Worm (Caenorhabditis elegans) whole organism, mixed stage, embryonic: Measurements from ENCODE around the gene poml-4.

Source experiments
- M03D4.4 ChIP-seq: sonication (generic microtip); optimal IDR thresholded peaks from 2 replicates; lab custom pipeline; 2017; ENCODE audit warnings: mild to moderate bottlenecking, missing genetic modification characterization, missing compliant biosample characterization
- bed-3 ChIP-seq: fragments of 200-800 bp; sonication (Bioruptor generic); optimal IDR thresholded peaks from 3 replicates; lab custom pipeline; 2018; ENCODE audit warnings: mild to moderate bottlenecking, missing genetic modification characterization, moderate library complexity, missing compliant biosample characterization
- ceh-39 ChIP-seq: fragments of 150-350 bp; optimal IDR thresholded peaks from 2 replicates; lab custom pipeline; 2014; ENCODE audit warnings: missing biosample characterization, missing genetic modification characterization
- ceh-83 ChIP-seq: fragments of 200-800 bp; sonication (Bioruptor generic); optimal IDR thresholded peaks from 2 replicates; lab custom pipeline; 2018; ENCODE audit warnings: mild to moderate bottlenecking, missing genetic modification characterization, missing compliant biosample characterization
- ces-1 ChIP-seq: fragments of 150-350 bp; optimal IDR thresholded peaks from 2 replicates; lab custom pipeline; 2014; ENCODE audit warnings: missing biosample characterization, missing genetic modification reagents, missing genetic modification characterization
- cnd-1 ChIP-seq: fragments of 200-800 bp; sonication (Bioruptor generic); optimal IDR thresholded peaks from 2 replicates; lab custom pipeline; 2018; ENCODE audit warnings: mild to moderate bottlenecking, missing genetic modification characterization, missing compliant biosample characterization
- drap-1 ChIP-seq: fragments of 200-800 bp; sonication (Bioruptor generic); optimal IDR thresholded peaks from 3 replicates; lab custom pipeline; 2018; ENCODE audit warnings: mild to moderate bottlenecking, missing genetic modification characterization, missing compliant biosample characterization
- elt-1 ChIP-seq: sonication (generic microtip); optimal IDR thresholded peaks from 2 replicates; lab custom pipeline; 2017; ENCODE audit warnings: missing genetic modification characterization, mild to moderate bottlenecking, missing compliant biosample characterization, antibody characterized with exemption, moderate library complexity, borderline replicate concordance; ENCODE audit not compliant: insufficient read depth
- elt-3 ChIP-seq: fragments of 150-350 bp; optimal IDR thresholded peaks from 2 replicates; lab custom pipeline; 2014; ENCODE audit warnings: missing biosample characterization, missing genetic modification characterization
- flh-1 ChIP-seq: fragments of 200-800 bp; sonication (Bioruptor generic); optimal IDR thresholded peaks from 2 replicates; lab custom pipeline; 2018; ENCODE audit warnings: mild to moderate bottlenecking, missing genetic modification characterization, moderate library complexity, missing compliant biosample characterization
- hlh-1 ChIP-seq: fragments of 150-350 bp; optimal IDR thresholded peaks from 2 replicates; lab custom pipeline; 2014; ENCODE audit warnings: missing biosample characterization, missing genetic modification reagents, missing genetic modification characterization
- lin-13 ChIP-seq: fragments of 150-350 bp; optimal IDR thresholded peaks from 2 replicates; lab custom pipeline; 2014; ENCODE audit warnings: missing biosample characterization, missing genetic modification characterization
- lin-32 ChIP-seq: fragments of 200-800 bp; sonication (Bioruptor generic); optimal IDR thresholded peaks from 2 replicates; lab custom pipeline; 2018; ENCODE audit warnings: mild to moderate bottlenecking, missing genetic modification characterization, missing compliant biosample characterization
- lsy-2 ChIP-seq: fragments of 150-350 bp; optimal IDR thresholded peaks from 2 replicates; lab custom pipeline; 2014; ENCODE audit warnings: missing biosample characterization, missing genetic modification characterization
- mab-5 ChIP-seq: fragments of 150-350 bp; optimal IDR thresholded peaks from 2 replicates; lab custom pipeline; 2014; ENCODE audit warnings: missing biosample characterization, missing genetic modification characterization
- mep-1 ChIP-seq: fragments of 150-350 bp; optimal IDR thresholded peaks from 2 replicates; lab custom pipeline; 2017; ENCODE audit warnings: missing biosample characterization, missing genetic modification reagents, missing genetic modification characterization, inconsistent platforms
- mls-2 ChIP-seq: sonication (generic microtip); optimal IDR thresholded peaks from 2 replicates; lab custom pipeline; 2016; ENCODE audit warnings: mild to moderate bottlenecking, missing genetic modification characterization, moderate library complexity, missing compliant biosample characterization
- nhr-12 ChIP-seq: fragments of 150-350 bp; optimal IDR thresholded peaks from 2 replicates; lab custom pipeline; 2014; ENCODE audit warnings: missing biosample characterization, missing genetic modification characterization
- nhr-2 ChIP-seq: fragments of 150-350 bp; optimal IDR thresholded peaks from 2 replicates; lab custom pipeline; 2014; ENCODE audit warnings: missing biosample characterization, missing genetic modification characterization
- nhr-237 ChIP-seq: fragments of 150-350 bp; optimal IDR thresholded peaks from 2 replicates; lab custom pipeline; 2014; ENCODE audit warnings: missing biosample characterization, missing genetic modification characterization
- nhr-28 ChIP-seq: fragments of 150-350 bp; optimal IDR thresholded peaks from 2 replicates; lab custom pipeline; 2014; ENCODE audit warnings: missing biosample characterization, missing genetic modification characterization
- nhr-76 ChIP-seq: sonication (generic microtip); optimal IDR thresholded peaks from 2 replicates; lab custom pipeline; 2017; ENCODE audit warnings: missing biosample characterization, missing genetic modification characterization
- pha-4 ChIP-seq: fragments of 150-350 bp; optimal IDR thresholded peaks from 2 replicates; lab custom pipeline; 2018; ENCODE audit warnings: missing biosample characterization, missing genetic modification reagents, missing genetic modification characterization
- sem-2 ChIP-seq: fragments of 200-800 bp; sonication (Bioruptor generic); optimal IDR thresholded peaks from 2 replicates; lab custom pipeline; 2018; ENCODE audit warnings: mild to moderate bottlenecking, missing genetic modification characterization, missing compliant biosample characterization
- snpc-4 ChIP-seq: fragments of 150-350 bp; optimal IDR thresholded peaks from 2 replicates; lab custom pipeline; 2014; ENCODE audit warnings: missing biosample characterization, missing genetic modification characterization
- sptf-1 ChIP-seq: sonication (generic microtip); optimal IDR thresholded peaks from 2 replicates; lab custom pipeline; 2017; ENCODE audit warnings: mild to moderate bottlenecking, missing genetic modification characterization, moderate library complexity, missing compliant biosample characterization
- tbx-8 ChIP-seq: fragments of 200-800 bp; sonication (Bioruptor generic); optimal IDR thresholded peaks from 2 replicates; lab custom pipeline; 2018; ENCODE audit warnings: mild to moderate bottlenecking, missing genetic modification characterization, moderate library complexity, missing compliant biosample characterization
- unc-120 ChIP-seq: sonication (generic microtip); optimal IDR thresholded peaks from 2 replicates; lab custom pipeline; 2017; ENCODE audit warnings: missing genetic modification characterization, missing compliant biosample characterization; ENCODE audit not compliant: poor library complexity, severe bottlenecking
- unc-39 ChIP-seq: fragments of 150-350 bp; optimal IDR thresholded peaks from 2 replicates; lab custom pipeline; 2014; ENCODE audit warnings: missing biosample characterization, missing genetic modification characterization
- unc-62 ChIP-seq: fragments of 150-350 bp; optimal IDR thresholded peaks from 2 replicates; lab custom pipeline; 2014; ENCODE audit warnings: missing biosample characterization, missing genetic modification reagents, missing genetic modification characterization
- ztf-11 ChIP-seq: fragments of 150-350 bp; optimal IDR thresholded peaks from 2 replicates; lab custom pipeline; 2014; ENCODE audit warnings: missing biosample characterization, missing genetic modification characterization

The poml-4 gene

DNA sequence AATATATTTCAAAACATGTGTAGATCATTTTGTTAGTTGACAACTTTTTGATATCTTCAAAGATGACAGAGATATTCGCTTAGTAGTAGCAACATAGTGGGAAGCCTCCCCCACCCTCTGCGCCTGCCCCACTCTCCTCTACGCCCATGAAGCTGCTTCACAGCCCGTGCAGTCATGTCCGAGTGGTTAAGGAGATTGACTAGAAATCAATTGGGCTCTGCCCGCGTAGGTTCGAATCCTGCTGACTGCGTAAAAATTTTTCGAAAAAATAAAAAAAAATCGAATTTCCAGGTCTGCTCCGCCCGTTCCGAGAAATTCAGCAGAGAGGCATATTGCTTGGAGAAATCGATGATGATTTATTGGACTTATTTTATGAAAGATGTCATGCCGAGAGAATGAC lies 20.9 kb upstream of the poml-4 start:
- TF ChIP-seq elt-1 (tag; lab: Kevin White, UChicago) (no peak), mep-1 (tag; lab: Kevin White, UChicago) (no peak), drap-1 (GFP tag; lab: Kevin White, UChicago) (no peak), snpc-4 (tag; lab: Kevin White, UChicago) (no peak), ztf-11 (tag; lab: Kevin White, UChicago) (no peak), ceh-83 (GFP tag; lab: Kevin White, UChicago) (peak; percentile 20), mls-2 (peak; percentile 28), sem-2 (peak; percentile 11), elt-3 (tag; lab: Kevin White, UChicago) (no peak), nhr-237 (tag; lab: Kevin White, UChicago) (no peak), nhr-12 (no peak), nhr-28 (tag; lab: Kevin White, UChicago) (no peak), sptf-1 (tag; lab: Kevin White, UChicago) (peak; percentile 54), cnd-1 (tag; lab: Kevin White, UChicago) (no peak), pha-4 (tag; lab: Kevin White, UChicago) (no peak), ces-1 (GFP tag; lab: Kevin White, UChicago) (peak; percentile 29), nhr-76 (tag; lab: Kevin White, UChicago) (no peak), unc-120 (tag; lab: Kevin White, UChicago) (no peak)

DNA sequence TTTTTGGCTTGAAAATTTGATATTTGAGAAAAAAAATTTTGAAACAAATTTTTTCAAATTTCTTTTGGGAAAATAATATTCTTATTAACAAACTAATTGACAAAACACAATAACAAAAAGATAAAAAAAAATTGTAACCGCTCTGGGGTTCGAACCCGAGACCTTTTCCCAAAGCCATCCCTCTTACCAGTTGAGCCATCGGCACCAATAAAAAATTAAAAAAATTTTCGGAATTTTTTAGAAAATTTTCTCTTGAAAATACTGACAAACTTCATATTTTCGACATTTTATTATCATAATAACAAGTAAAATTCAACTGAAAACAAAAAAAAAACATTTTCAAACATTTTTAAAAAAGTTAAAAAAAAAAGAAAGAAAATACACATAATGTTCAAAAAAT lies 18.8 kb upstream of the poml-4 start:
- TF ChIP-seq tbx-8 (GFP tag; lab: Kevin White, UChicago), result no peak
- no peak for TF ChIP-seq cnd-1 (tag; lab: Kevin White, UChicago)
- no peak for TF ChIP-seq bed-3 (GFP tag; lab: Kevin White, UChicago)
- TF ChIP-seq mab-5, result no peak
- TF ChIP-seq M03D4.4, result no peak
- TF ChIP-seq sem-2, result no peak
- TF ChIP-seq ces-1 (GFP tag; lab: Kevin White, UChicago), result no peak
- TF ChIP-seq elt-3 (tag; lab: Kevin White, UChicago), result no peak
- no peak for TF ChIP-seq lsy-2 (tag; lab: Kevin White, UChicago)
- no peak for TF ChIP-seq elt-1 (tag; lab: Kevin White, UChicago)
- no peak for TF ChIP-seq flh-1 (GFP tag; lab: Kevin White, UChicago)
- no peak for TF ChIP-seq unc-62 (GFP tag; lab: Kevin White, UChicago)

- TF ChIP-seq drap-1 (GFP tag; lab: Kevin White, UChicago) (no peak), lin-32 (no peak), nhr-237 (tag; lab: Kevin White, UChicago) (no peak), lin-13 (tag; lab: Kevin White, UChicago) (no peak), pha-4 (tag; lab: Kevin White, UChicago) (no peak), nhr-76 (tag; lab: Kevin White, UChicago) (no peak), elt-3 (tag; lab: Kevin White, UChicago) (no peak), bed-3 (GFP tag; lab: Kevin White, UChicago) (no peak), elt-1 (tag; lab: Kevin White, UChicago) (no peak), hlh-1 (no peak), unc-39 (no peak), nhr-2 (tag; lab: Kevin White, UChicago) (no peak), unc-120 (tag; lab: Kevin White, UChicago) (no peak), ceh-39 (tag; lab: Kevin White, UChicago) (no peak), sem-2 (no peak)
Measured at ce11 chrII:1525498-1525897, 15.2 kb upstream of the poml-4 start, which contains the start of gene Y51H7BR.7. Gene Y51H7BR.7 (minus strand): TSS chrII:1525598.

DNA sequence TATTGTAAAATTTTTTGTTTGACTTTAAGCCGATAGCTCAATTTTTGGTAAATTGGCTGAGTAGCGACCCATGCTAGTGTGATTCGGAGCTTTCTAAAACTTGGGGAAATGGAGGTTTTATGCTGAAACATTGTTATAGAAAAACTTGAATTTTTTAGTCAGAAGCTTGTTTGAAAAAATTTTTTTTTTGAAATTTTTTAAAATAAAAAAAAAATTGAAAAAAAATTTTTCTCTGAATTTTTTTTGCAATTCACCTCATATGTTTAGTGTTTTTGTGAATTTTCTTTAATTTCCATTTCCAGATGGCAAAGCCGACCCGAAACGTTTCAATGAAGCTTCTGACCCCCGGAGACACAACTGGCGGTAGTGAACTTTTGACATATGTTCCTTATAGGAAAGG lies 11.7 kb upstream of the poml-4 start, which contains the start of gene Y51H7BR.4:
Gene Y51H7BR.4 (plus strand): TSS at position 301 of the 400 bp plus-strand sequence.
- no peak for TF ChIP-seq mls-2
- no peak for TF ChIP-seq hlh-1

DNA sequence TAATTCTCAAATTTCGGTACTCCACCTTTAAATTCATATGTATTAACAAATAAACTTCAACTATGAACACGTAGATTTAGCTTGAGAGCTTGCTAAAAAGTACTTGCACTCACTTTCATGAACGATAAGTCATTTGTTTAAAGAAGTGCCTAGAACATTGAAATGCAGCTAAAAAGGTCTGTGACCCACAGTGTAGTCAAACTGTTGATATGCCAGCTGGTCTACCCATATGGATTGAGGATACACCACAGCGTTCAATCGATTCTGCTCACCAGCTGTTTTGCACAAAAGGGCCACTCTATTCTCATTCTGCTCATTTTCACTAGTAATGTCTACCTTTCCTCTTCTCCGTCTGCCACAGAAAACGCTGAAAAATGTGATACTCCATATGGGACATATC lies 4.8 kb upstream of the poml-4 start, which contains the start of gene fbxb-43:
Gene fbxb-43 (plus strand): TSS at position 301 of the 400 bp plus-strand sequence.
- TF ChIP-seq lsy-2 (tag; lab: Kevin White, UChicago) (no peak), cnd-1 (tag; lab: Kevin White, UChicago) (peak; percentile 51), snpc-4 (tag; lab: Kevin White, UChicago) (no peak), elt-1 (tag; lab: Kevin White, UChicago) (no peak)
